Fruit fly (Drosophila melanogaster): ENCODE measurements around the gene CG13101.

The CG13101 gene

dm6 chr2L:8984614-8985318 is at the start of gene CG13101 (continued):
- TF ChIP-seq CG10267 (tag; optimal IDR thresholded peaks at IDR 0.05) = peak; percentile 89
- TF ChIP-seq Ravus (GFP tag; IDR thresholded peaks at IDR 0.05) = peak; percentile 84
- TF ChIP-seq ap (GFP tag; IDR thresholded peaks at IDR 0.05) = peak; percentile 90
- TF ChIP-seq CG10321 (GFP tag; IDR thresholded peaks at IDR 0.05) = peak; percentile 81
- TF ChIP-seq CG4854 (GFP tag; optimal IDR thresholded peaks at IDR 0.05) = peak; percentile 79
- TF ChIP-seq CG11695 (GFP tag; IDR thresholded peaks at IDR 0.05) = peak; percentile 97
- peak; percentile 76 for TF ChIP-seq Rx (GFP tag; IDR thresholded peaks at IDR 0.05)
- TF ChIP-seq HmgD (GFP tag; optimal IDR thresholded peaks at IDR 0.05) = no peak
- peak; percentile 69 for TF ChIP-seq Fer2 (tag; optimal IDR thresholded peaks at IDR 0.05)
- peak; percentile 63 for TF ChIP-seq psq (GFP tag; optimal IDR thresholded peaks at IDR 0.05)
- TF ChIP-seq Meics (GFP tag; optimal IDR thresholded peaks at IDR 0.05) = peak; percentile 93
- TF ChIP-seq Awh (GFP tag; IDR thresholded peaks at IDR 0.05) = peak; percentile 95
- TF ChIP-seq croc (GFP tag; conservative IDR thresholded peaks at IDR 0.05) = peak; percentile 83
- peak; percentile 84 for TF ChIP-seq CG11093 (GFP tag; IDR thresholded peaks at IDR 0.05)
- TF ChIP-seq H2.0 (GFP tag; IDR thresholded peaks at IDR 0.05) = peak; percentile 93
- peak; percentile 24 for TF ChIP-seq ftz-f1 (GFP tag; optimal IDR thresholded peaks at IDR 0.05)
- peak; percentile 87 for TF ChIP-seq CG4820 (GFP tag; optimal IDR thresholded peaks at IDR 0.05)
- no peak for TF ChIP-seq Tbp (GFP tag; optimal IDR thresholded peaks at IDR 0.05)
- peak; percentile 79 for TF ChIP-seq Atf3 (GFP tag; optimal IDR thresholded peaks at IDR 0.05)
- no peak for TF ChIP-seq tll (GFP tag; optimal IDR thresholded peaks at IDR 0.05)
- TF ChIP-seq p53 (GFP tag; optimal IDR thresholded peaks at IDR 0.05) = peak; percentile 5
- TF ChIP-seq CG14014 (GFP tag; IDR thresholded peaks at IDR 0.05) = peak; percentile 94
- TF ChIP-seq CG10979 (tag; optimal IDR thresholded peaks at IDR 0.05) = peak; percentile 94
- peak; percentile 85 for TF ChIP-seq CG10959 (GFP tag; IDR thresholded peaks at IDR 0.05)
- TF ChIP-seq odd (GFP tag; optimal IDR thresholded peaks at IDR 0.05) = peak; percentile 90
- peak; percentile 97 for TF ChIP-seq gem (tag; optimal IDR thresholded peaks at IDR 0.05)
- peak; percentile 71 for TF ChIP-seq Mes4 (GFP tag; optimal IDR thresholded peaks at IDR 0.05)
- TF ChIP-seq fd64A (GFP tag; optimal IDR thresholded peaks at IDR 0.05) = peak; percentile 53
- TF ChIP-seq sim (GFP tag; IDR thresholded peaks at IDR 0.05) = peak; percentile 88
- TF ChIP-seq Opbp (GFP tag; IDR thresholded peaks at IDR 0.05; ENCODE audit: partially characterized antibody) = no peak
- TF ChIP-seq CG8359 (GFP tag; optimal IDR thresholded peaks at IDR 0.05; ENCODE audit: borderline replicate concordance) = peak; percentile 79
- TF ChIP-seq CG14441 (GFP tag; IDR thresholded peaks at IDR 0.05) = peak; percentile 93
- peak; percentile 74 for TF ChIP-seq Hand (GFP tag; optimal IDR thresholded peaks at IDR 0.05)
- peak; percentile 91 for TF ChIP-seq Dek (tag; optimal IDR thresholded peaks at IDR 0.05)
- peak; percentile 84 for TF ChIP-seq C15 (GFP tag; IDR thresholded peaks at IDR 0.05)
- peak; percentile 93 for TF ChIP-seq CG2199 (GFP tag; IDR thresholded peaks at IDR 0.05)
- peak; percentile 94 for TF ChIP-seq CG13424 (tag; optimal IDR thresholded peaks at IDR 0.05)
- peak; percentile 84 for TF ChIP-seq twi (tag; optimal IDR thresholded peaks at IDR 0.05)
- peak; percentile 56 for TF ChIP-seq CG33213 (GFP tag; optimal IDR thresholded peaks at IDR 0.05)
- TF ChIP-seq Mad (GFP tag; optimal IDR thresholded peaks at IDR 0.05) = peak; percentile 78
- TF ChIP-seq Hr51 (GFP tag; optimal IDR thresholded peaks at IDR 0.05) = peak; percentile 86 to 94
- peak; percentile 91 for TF ChIP-seq Xbp1 (GFP tag; optimal IDR thresholded peaks at IDR 0.05)
- TF ChIP-seq Blimp-1 (GFP tag; optimal IDR thresholded peaks at IDR 0.05) = peak; percentile 93
- TF ChIP-seq Sin3A (optimal IDR thresholded peaks at IDR 0.05) = no peak
- peak; percentile 80; the same call in 1 of the 2 replicates for TF ChIP-seq CG8765 (GFP tag; IDR thresholded peaks at IDR 0.05)
- no peak for TF ChIP-seq hbn (GFP tag; IDR thresholded peaks at IDR 0.05; ENCODE audit: partially characterized antibody)
- peak; percentile 92 for TF ChIP-seq dmrt99B (tag; optimal IDR thresholded peaks at IDR 0.05)
- peak; percentile 96 for TF ChIP-seq CG12391 (tag; optimal IDR thresholded peaks at IDR 0.05)
- TF ChIP-seq CG10274 (GFP tag; optimal IDR thresholded peaks at IDR 0.05) = peak; percentile 55
- peak; percentile 82 for TF ChIP-seq CG6765 (GFP tag; optimal IDR thresholded peaks at IDR 0.05)
